Worm (Caenorhabditis elegans) whole organism, L3 larva: ENCODE measurements around the gene slc-17.8.

ENCODE experiments used
- aly-2 ChIP-seq: fragments of 150-350 bp; optimal IDR thresholded peaks from 2 replicates; lab custom pipeline; 2014; ENCODE audit warnings: missing biosample characterization, missing genetic modification characterization
- ama-1 ChIP-seq: fragments of 150-350 bp; optimal IDR thresholded peaks from 2 replicates; lab custom pipeline; 2018
- ceh-16 ChIP-seq: sonication (generic microtip); optimal IDR thresholded peaks from 2 replicates; lab custom pipeline; 2017; ENCODE audit warnings: missing biosample characterization, missing genetic modification characterization
- daf-12 ChIP-seq: fragments of 150-350 bp; optimal IDR thresholded peaks from 2 replicates; lab custom pipeline; 2014; ENCODE audit warnings: missing biosample characterization, missing genetic modification reagents, missing genetic modification characterization
- egl-27 ChIP-seq: sonication (generic microtip); optimal IDR thresholded peaks from 4 replicates; lab custom pipeline; 2017; ENCODE audit warnings: missing biosample characterization, missing genetic modification reagents, missing genetic modification characterization
- nhr-11 ChIP-seq: fragments of 150-350 bp; optimal IDR thresholded peaks from 2 replicates; lab custom pipeline; 2014; ENCODE audit warnings: missing biosample characterization, missing genetic modification characterization
- nhr-12 ChIP-seq: fragments of 150-350 bp; optimal IDR thresholded peaks from 2 replicates; lab custom pipeline; 2014; ENCODE audit warnings: missing biosample characterization, missing genetic modification characterization
- nhr-237 ChIP-seq: fragments of 150-350 bp; optimal IDR thresholded peaks from 2 replicates; lab custom pipeline; 2014; ENCODE audit warnings: missing biosample characterization, missing genetic modification characterization
- tbx-2 ChIP-seq: sonication (generic microtip); optimal IDR thresholded peaks from 2 replicates; lab custom pipeline; 2016; ENCODE audit warnings: mild to moderate bottlenecking, missing genetic modification characterization, missing compliant biosample characterization

ce11 chrV:8586472-8586871 lies 41.1 kb upstream of the slc-17.8 start:
- no peak for TF ChIP-seq daf-12 (tag; lab: Kevin White, UChicago)
- TF ChIP-seq nhr-11 (tag; lab: Kevin White, UChicago) = no peak
- TF ChIP-seq ama-1 (lab: Kevin White, UChicago) = no peak
- no peak for TF ChIP-seq ceh-16
- TF ChIP-seq tbx-2 = no peak
- TF ChIP-seq nhr-12 (tag; lab: Kevin White, UChicago) = no peak
- TF ChIP-seq aly-2 = no peak
- TF ChIP-seq nhr-237 (tag; lab: Kevin White, UChicago) = no peak
- TF ChIP-seq egl-27 (tag; lab: Kevin White, UChicago) = no peak
